Fruit fly (Drosophila melanogaster) whole organism, adult: Measurements from ENCODE around the gene CG33510.

Source experiments
- CG11617 ChIP-seq: fragments of 200-800 bp; sonication (Bioruptor generic); optimal IDR thresholded peaks from 2 replicates; lab custom pipeline; 2017; ENCODE audit warnings: mild to moderate bottlenecking, missing biosample characterization, missing genetic modification reagents, missing genetic modification characterization
- CG12768 ChIP-seq: fragments of 200-800 bp; sonication (Bioruptor generic); optimal IDR thresholded peaks from 2 replicates; lab custom pipeline; 2017; ENCODE audit warnings: missing biosample characterization, missing genetic modification characterization, mild to moderate bottlenecking, moderate library complexity, missing genetic modification reagents
- CG14711 ChIP-seq: fragments of 200-800 bp; sonication (Bioruptor generic); optimal IDR thresholded peaks from 2 replicates; lab custom pipeline; 2018; ENCODE audit warnings: missing biosample characterization, mild to moderate bottlenecking, missing genetic modification characterization, moderate library complexity
- CG1620 ChIP-seq: fragments of 200-800 bp; sonication (Bioruptor generic); optimal IDR thresholded peaks from 2 replicates; lab custom pipeline; 2016; ENCODE audit warnings: missing biosample characterization, missing genetic modification characterization
- CG33017 ChIP-seq: fragments of 200-800 bp; sonication (Bioruptor generic); optimal IDR thresholded peaks from 2 replicates; lab custom pipeline; 2018; ENCODE audit warnings: missing biosample characterization, mild to moderate bottlenecking, missing genetic modification characterization, moderate library complexity
- CG5204 ChIP-seq: fragments of 200-800 bp; sonication (Bioruptor generic); optimal IDR thresholded peaks from 2 replicates; lab custom pipeline; 2016; ENCODE audit warnings: missing biosample characterization, missing genetic modification characterization
- CG7101 ChIP-seq: fragments of 200-800 bp; sonication (Bioruptor generic); optimal IDR thresholded peaks from 2 replicates; lab custom pipeline; 2018; ENCODE audit warnings: missing biosample characterization, mild to moderate bottlenecking, missing genetic modification characterization, moderate library complexity
- Clk ChIP-seq: fragments of 200-800 bp; sonication (Bioruptor generic); optimal IDR thresholded peaks from 2 replicates; lab custom pipeline; 2017; ENCODE audit warnings: missing biosample characterization, missing genetic modification characterization
- Mnt ChIP-seq: fragments of 200-800 bp; sonication (Bioruptor generic); optimal IDR thresholded peaks from 2 replicates; lab custom pipeline; 2016; ENCODE audit warnings: missing biosample characterization, mild to moderate bottlenecking, missing genetic modification characterization
- cic ChIP-seq: fragments of 200-800 bp; sonication (Bioruptor generic); optimal IDR thresholded peaks from 2 replicates; lab custom pipeline; 2017; ENCODE audit warnings: missing biosample characterization, mild to moderate bottlenecking, missing genetic modification characterization, moderate library complexity
- kay ChIP-seq: fragments of 200-800 bp; sonication (Bioruptor generic); peaks from one replicate; lab custom pipeline; 2016; ENCODE audit warnings: missing biosample characterization, missing genetic modification characterization, borderline replicate concordance
- ovo ChIP-seq: fragments of 200-800 bp; sonication (Bioruptor generic); optimal IDR thresholded peaks from 2 replicates; lab custom pipeline; 2016; ENCODE audit warnings: missing biosample characterization, missing genetic modification characterization
- toe ChIP-seq: fragments of 200-800 bp; sonication (Bioruptor generic); optimal IDR thresholded peaks from 2 replicates; lab custom pipeline; 2016; ENCODE audit warnings: missing biosample characterization, missing genetic modification characterization

dm6 chr2L:21033315-21033714, 50.8 kb downstream of the CG33510 start:
- TF ChIP-seq CG11617 (GFP tag; lab: Kevin White, UChicago) (no peak), CG33017 (tag; lab: Kevin White, UChicago) (no peak), Mnt (no peak), Clk (GFP tag; lab: Kevin White, UChicago) (no peak), kay (GFP tag; lab: Kevin White, UChicago) (no peak), ovo (GFP tag; lab: Kevin White, UChicago) (no peak), toe (GFP tag; lab: Kevin White, UChicago) (no peak), CG14711 (tag; lab: Kevin White, UChicago) (no peak), CG7101 (no peak), cic (no peak), CG5204 (no peak), CG12768 (GFP tag; lab: Kevin White, UChicago) (no peak), CG1620 (GFP tag; lab: Kevin White, UChicago) (no peak)
